In the genomic region with DNA sequence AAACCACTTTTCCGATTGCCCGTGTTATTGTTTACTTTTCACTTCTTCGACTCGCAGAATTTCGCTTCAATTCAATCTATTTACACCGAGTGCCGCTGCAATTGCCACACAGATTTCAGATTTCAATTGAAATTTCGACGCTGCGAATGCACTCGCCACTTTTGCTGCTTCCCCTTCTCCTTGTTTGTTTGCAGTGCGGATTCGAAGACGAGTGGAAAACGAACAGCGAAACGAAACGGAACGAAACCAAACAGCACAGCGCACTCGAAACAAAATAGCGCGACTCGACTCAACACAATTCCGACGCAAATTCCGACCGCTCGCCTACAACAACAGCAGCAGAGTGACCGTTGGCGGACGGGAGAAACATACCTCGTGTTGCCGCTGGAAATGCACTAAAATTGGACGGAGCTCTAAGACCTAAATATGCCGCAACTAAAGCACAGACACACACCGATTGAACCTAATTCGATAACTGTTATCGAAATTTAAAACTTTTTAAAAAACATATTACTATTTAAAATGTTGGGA, we compare ENCODE assay signal across 4 fruit fly cellular contexts.
TF ChIP-seq lines count a peak whose summit lies in the region.

A gene (minus strand): TSS at position 345 of the 531 bp plus-strand sequence.

TF ChIP-seq in whole organism, embryonic, 481 proteins besides CTCF, POLR2A, EP300 and RAD21 (continued from another document and continues in another):
- TF ChIP-seq lab (GFP tag; optimal IDR thresholded peaks at IDR 0.05; lab: Kevin White, UChicago) (peak; percentile 71), gsb (GFP tag; IDR thresholded peaks at IDR 0.05; lab: Robert Waterston, UW) (no peak), CG10654 (GFP tag; optimal IDR thresholded peaks at IDR 0.05; lab: Kevin White, UChicago) (no peak), ems (GFP tag; optimal IDR thresholded peaks at IDR 0.05; lab: Kevin White, UChicago) (peak; percentile 45), CG6254 (GFP tag; optimal IDR thresholded peaks at IDR 0.05; lab: Kevin White, UChicago) (no peak), MBD-R2 (GFP tag; IDR thresholded peaks at IDR 0.05; lab: Robert Waterston, UW) (peak; percentile 37), Neu2 (GFP tag; optimal IDR thresholded peaks at IDR 0.05; lab: Kevin White, UChicago; ENCODE audit: borderline replicate concordance) (no peak), Aef1 (GFP tag; IDR thresholded peaks at IDR 0.05; lab: Robert Waterston, UW) (peak; percentile 54; the same call in 2 of the 3 replicates), CG8089 (GFP tag; optimal IDR thresholded peaks at IDR 0.05; lab: Kevin White, UChicago) (peak; percentile 17), grau (tag; optimal IDR thresholded peaks at IDR 0.05; lab: Kevin White, UChicago) (peak; percentile 25), Hey (tag; optimal IDR thresholded peaks at IDR 0.05; lab: Kevin White, UChicago) (no peak), CG6654 (GFP tag; optimal IDR thresholded peaks at IDR 0.05; lab: Kevin White, UChicago) (no peak), twi (tag; optimal IDR thresholded peaks at IDR 0.05; lab: Kevin White, UChicago) (no peak), fd64A (GFP tag; optimal IDR thresholded peaks at IDR 0.05; lab: Kevin White, UChicago) (peak; percentile 45), CG4282 (GFP tag; optimal IDR thresholded peaks at IDR 0.05; lab: Kevin White, UChicago) (no peak), sob (GFP tag; IDR thresholded peaks at IDR 0.05; lab: Robert Waterston, UW) (peak; percentile 63), odd (GFP tag; optimal IDR thresholded peaks at IDR 0.05; lab: Kevin White, UChicago) (peak; percentile 59), CG1603 (tag; optimal IDR thresholded peaks at IDR 0.05; lab: Kevin White, UChicago) (peak; percentile 86), ranshi (GFP tag; IDR thresholded peaks at IDR 0.05; lab: Robert Waterston, UW) (peak; percentile 18; the same call in 1 of the 2 replicates), CG11247 (GFP tag; IDR thresholded peaks at IDR 0.05; lab: Robert Waterston, UW) (peak; percentile 33; the same call in 1 of the 2 replicates), CG32767 (GFP tag; IDR thresholded peaks at IDR 0.05; lab: Robert Waterston, UW) (no peak), CG17385 (GFP tag; optimal IDR thresholded peaks at IDR 0.05; lab: Kevin White, UChicago) (peak; percentile 60), vvl (GFP tag; IDR thresholded peaks at IDR 0.05; lab: Robert Waterston, UW) (peak; percentile 59; the same call in 1 of the 2 replicates), CG10959 (GFP tag; IDR thresholded peaks at IDR 0.05; lab: Robert Waterston, UW) (no peak), CG11398 (GFP tag; optimal IDR thresholded peaks at IDR 0.05; lab: Kevin White, UChicago) (peak; percentile 12), CG11456 (GFP tag; IDR thresholded peaks at IDR 0.05; lab: Robert Waterston, UW) (0 out of 3 replicates have a peak, but pooled peaks have one; percentile 50), row (GFP tag; IDR thresholded peaks at IDR 0.05; lab: Robert Waterston, UW) (peak; percentile 24; the same call in 1 of the 3 replicates), CG13894 (tag; optimal IDR thresholded peaks at IDR 0.05; lab: Kevin White, UChicago) (peak; percentile 71), tgo (GFP tag; IDR thresholded peaks at IDR 0.05; lab: Robert Waterston, UW) (no peak), sqz (GFP tag; optimal IDR thresholded peaks at IDR 0.05; lab: Kevin White, UChicago) (peak; percentile 39)

TF ChIP-seq in whole organism, prepupa, 60 proteins besides CTCF, POLR2A, EP300 and RAD21 (continued from another document):
- TF ChIP-seq CG6808 (GFP tag; optimal IDR thresholded peaks at IDR 0.05; lab: Kevin White, UChicago) (peak; percentile 37), fkh (GFP tag; optimal IDR thresholded peaks at IDR 0.05; lab: Kevin White, UChicago) (peak; percentile 90), dsx (GFP tag; optimal IDR thresholded peaks at IDR 0.05; lab: Kevin White, UChicago; ENCODE audit: poor library complexity, severe bottlenecking) (peak; percentile 58), vri (GFP tag; optimal IDR thresholded peaks at IDR 0.05; lab: Kevin White, UChicago) (peak; percentile 61), cyc (GFP tag; optimal IDR thresholded peaks at IDR 0.05; lab: Kevin White, UChicago) (peak; percentile 15), Eip78C (GFP tag; lab: Kevin White, UChicago) (peak; percentile 74), fd59A (GFP tag; optimal IDR thresholded peaks at IDR 0.05; lab: Kevin White, UChicago) (no peak), CG15336 (GFP tag; IDR thresholded peaks at IDR 0.05; lab: Robert Waterston, UW) (peak; percentile 46; the same call in 1 of the 2 replicates), CG3919 (GFP tag; optimal IDR thresholded peaks at IDR 0.05; lab: Kevin White, UChicago) (peak; percentile 27), Met (GFP tag; optimal IDR thresholded peaks at IDR 0.05; lab: Kevin White, UChicago) (peak; percentile 27), Hr38 (GFP tag; optimal IDR thresholded peaks at IDR 0.05; lab: Kevin White, UChicago) (no peak), esn (GFP tag; optimal IDR thresholded peaks at IDR 0.05; lab: Kevin White, UChicago) (peak; percentile 49), svp (GFP tag; lab: Kevin White, UChicago) (peak; percentile 86), Sox14 (GFP tag; optimal IDR thresholded peaks at IDR 0.05; lab: Kevin White, UChicago) (peak; percentile 60)

TF ChIP-seq in whole organism, pupa, 21 proteins besides CTCF, POLR2A, EP300 and RAD21 (continued from another document):
- TF ChIP-seq CG12605 (GFP tag; IDR thresholded peaks at IDR 0.05; lab: Robert Waterston, UW): peak; percentile 77

TF ChIP-seq in whole organism, wandering third instar larva, 38 proteins besides CTCF, POLR2A, EP300 and RAD21 (continued from another document):
- peak; percentile 36 for TF ChIP-seq Jra (GFP tag; optimal IDR thresholded peaks at IDR 0.05; lab: Kevin White, UChicago)
- no peak for TF ChIP-seq Dfd (GFP tag; optimal IDR thresholded peaks at IDR 0.05; lab: Kevin White, UChicago)
- TF ChIP-seq foxo (GFP tag; optimal IDR thresholded peaks at IDR 0.05; lab: Kevin White, UChicago): peak in 1 of 2 experiments; percentile 14
- TF ChIP-seq usp (GFP tag; optimal IDR thresholded peaks at IDR 0.05; lab: Kevin White, UChicago): no peak
